Worm (Caenorhabditis elegans): ENCODE measurements around the gene nspg-10.

- TF ChIP-seq aptf-2 (GFP tag; conservative IDR thresholded peaks at IDR 0.05) (no peak), F37B4.10 (GFP tag; IDR thresholded peaks at IDR 0.05) (no peak), unc-62 (GFP tag; optimal IDR thresholded peaks at IDR 0.05) (no peak), atf-7 (tag; optimal IDR thresholded peaks at IDR 0.05) (no peak), efl-1 (GFP tag; optimal IDR thresholded peaks at IDR 0.05) (no peak), ZK185.1 (tag; optimal IDR thresholded peaks at IDR 0.05; ENCODE audit: poor library complexity, severe bottlenecking) (no peak), tbp1 (GFP tag; optimal IDR thresholded peaks at IDR 0.05) (no peak), zim-3 (tag; optimal IDR thresholded peaks at IDR 0.05) (no peak), mxl-1 (tag; optimal IDR thresholded peaks at IDR 0.05) (no peak), nfya-1 (tag; optimal IDR thresholded peaks at IDR 0.05; ENCODE audit: borderline replicate concordance, insufficient read depth) (no peak), T26A5.8 (tag; optimal IDR thresholded peaks at IDR 0.05) (no peak), let-607 (tag; optimal IDR thresholded peaks at IDR 0.05) (no peak), attf-6 (GFP tag; IDR thresholded peaks at IDR 0.05) (no peak), ztf-3 (GFP tag; optimal IDR thresholded peaks at IDR 0.05) (no peak)
These were observed 8.8 kb upstream of the nspg-10 start, which contains the start of gene F19C7.3 for ce11 chrIV:4596824-4597223.

Data from whole organism, young adult.